Fruit fly (Drosophila melanogaster) S2 (cell line): Measurements from ENCODE around the gene MBD-R2.

Experiments used
- CG8478 ChIP-seq: fragments of >200 bp; optimal IDR thresholded peaks from 2 replicates; lab custom pipeline; 2018
- CTCF ChIP-seq, 2 experiments: fragments of >200 bp; optimal IDR thresholded peaks; 2 replicates each; lab custom pipeline; 2018

dm6 chr3R:12383036-12383435 is 27.0 kb upstream of the MBD-R2 start, which contains the start of gene GstD11:
- TF ChIP-seq CG8478 (lab: Kevin White, UChicago) (no peak), CTCF (optimal IDR thresholded peaks at IDR 0.05; lab: Kevin White, UChicago) (no peak)
